Worm (Caenorhabditis elegans): ENCODE measurements around the gene ZK632.12.

DNA sequence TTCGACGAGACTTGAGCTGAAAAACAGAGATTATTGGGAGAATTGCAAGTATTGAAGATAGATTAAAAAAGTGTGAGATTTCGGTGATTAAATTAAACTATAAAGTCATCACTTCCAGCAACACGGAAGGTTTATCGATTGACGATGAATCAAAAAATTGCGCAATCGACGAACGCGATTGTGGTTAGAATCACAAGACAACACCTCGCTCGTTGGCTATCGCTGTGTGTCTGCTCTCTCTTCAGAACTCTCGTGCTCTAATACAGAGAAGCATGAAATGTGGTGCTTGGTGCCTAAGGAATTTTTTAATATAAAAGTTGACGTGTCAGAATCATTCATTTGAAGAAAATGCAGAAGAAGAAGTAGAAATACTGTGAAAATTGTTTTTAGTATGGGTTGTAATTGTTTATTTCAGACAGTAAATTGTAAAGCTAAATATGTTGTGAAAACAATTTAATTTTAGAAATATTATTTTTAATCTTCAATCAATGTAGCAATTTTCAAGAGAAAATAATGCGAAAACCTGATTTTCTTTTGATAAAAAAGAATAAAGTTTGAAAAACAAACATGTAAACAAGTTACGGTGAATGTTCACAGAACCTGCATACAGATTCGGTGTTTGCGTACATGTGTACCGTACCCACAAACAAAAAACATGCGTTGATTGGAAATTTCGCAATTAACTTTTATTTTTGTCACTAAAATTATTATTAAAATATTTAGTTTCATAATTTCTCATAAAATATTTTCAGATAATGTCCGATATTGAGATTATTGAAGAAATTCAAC lies 3.2 kb upstream of the ZK632.12 start, which contains the start of the genes ZK632.10 and ZK632.11:
- no peak for TF ChIP-seq med-1 (GFP tag; optimal IDR thresholded peaks at IDR 0.05; ENCODE audit: insufficient read depth)
- peak; percentile 0 for TF ChIP-seq cog-1 (tag; optimal IDR thresholded peaks at IDR 0.05)
- no peak for TF ChIP-seq flt-1 (GFP tag; IDR thresholded peaks at IDR 0.05)
